Worm (Caenorhabditis elegans): ENCODE results near the gene K10H10.10.

DNA sequence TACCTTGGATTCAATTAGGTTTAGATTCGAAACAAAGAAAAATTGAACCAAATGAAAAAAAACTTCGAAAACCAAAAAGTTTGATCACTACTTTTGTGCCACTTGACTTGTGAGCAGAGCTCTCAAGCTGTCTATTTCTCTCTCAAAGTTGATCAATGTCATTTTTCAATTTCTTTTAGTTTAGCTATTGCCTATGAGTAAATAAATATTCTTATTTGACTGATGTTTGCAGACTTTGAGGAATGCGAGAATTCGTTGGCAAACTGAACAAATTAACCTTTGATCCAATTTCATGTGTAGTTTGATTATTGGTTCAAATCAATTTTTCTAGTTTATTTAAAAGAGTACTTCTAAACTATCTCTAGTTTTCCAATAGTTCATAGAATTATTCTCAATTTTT lies 23.8 kb upstream of the K10H10.10 start:
- no peak for TF ChIP-seq nhr-11 (tag; optimal IDR thresholded peaks at IDR 0.05)
- TF ChIP-seq lin-39 (tag; optimal IDR thresholded peaks at IDR 0.05) = no peak
- TF ChIP-seq mdl-1 (tag; optimal IDR thresholded peaks at IDR 0.05) = no peak
- TF ChIP-seq dpl-1 (GFP tag; optimal IDR thresholded peaks at IDR 0.05) = no peak
- no peak for TF ChIP-seq ceh-82 (tag; optimal IDR thresholded peaks at IDR 0.05)
- TF ChIP-seq pag-3 (tag; optimal IDR thresholded peaks at IDR 0.05; ENCODE audit: borderline replicate concordance, insufficient read depth) = no peak
- TF ChIP-seq nhr-76 (tag; optimal IDR thresholded peaks at IDR 0.05) = no peak

Data from whole organism, L1 larva.